Comparison of ENCODE assay signal across 1 fruit fly cellular context in the genomic region with DNA sequence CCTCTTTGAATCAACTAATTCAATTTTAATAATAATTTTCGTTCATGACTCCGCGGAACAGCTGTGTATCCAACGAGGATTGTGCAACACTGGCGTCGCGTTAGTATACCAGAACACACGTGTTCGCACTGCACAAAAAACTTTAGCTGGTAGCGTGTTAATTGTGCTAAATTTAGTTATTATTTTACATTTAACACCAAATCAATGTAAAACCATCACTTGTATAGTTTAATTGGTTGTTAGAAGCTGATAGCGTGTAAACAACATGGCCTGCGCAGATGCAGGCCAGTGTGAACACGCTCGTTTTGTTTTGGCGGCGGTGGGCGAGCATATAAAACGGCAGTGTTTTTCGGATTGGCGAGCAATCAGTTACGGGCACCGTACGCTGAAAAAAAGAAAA.
TF ChIP-seq lines count a peak whose summit lies in the region.

A gene (minus strand): TSS at position 93 of the 400 bp plus-strand sequence.
A gene (plus strand): TSS at position 335 of the 400 bp plus-strand sequence.

TF ChIP-seq in whole organism, embryonic, 481 proteins besides CTCF, POLR2A, EP300 and RAD21 (continued from another document and continues in another):
- peak; percentile 60 for TF ChIP-seq CG3995 (GFP tag; optimal IDR thresholded peaks at IDR 0.05; lab: Kevin White, UChicago)
- TF ChIP-seq CG14965 (GFP tag; optimal IDR thresholded peaks at IDR 0.05; lab: Kevin White, UChicago; ENCODE audit: borderline replicate concordance): no peak
- TF ChIP-seq CG9797 (GFP tag; optimal IDR thresholded peaks at IDR 0.05; lab: Kevin White, UChicago): peak; percentile 45
- TF ChIP-seq pfk (GFP tag; optimal IDR thresholded peaks at IDR 0.05; lab: Kevin White, UChicago): no peak
- no peak for TF ChIP-seq CG5180 (GFP tag; optimal IDR thresholded peaks at IDR 0.05; lab: Kevin White, UChicago)
- peak; percentile 36 for TF ChIP-seq btn (GFP tag; optimal IDR thresholded peaks at IDR 0.05; lab: Kevin White, UChicago)
- peak; percentile 57 for TF ChIP-seq CG12219 (GFP tag; optimal IDR thresholded peaks at IDR 0.05; lab: Kevin White, UChicago)
- TF ChIP-seq Elba2 (GFP tag; optimal IDR thresholded peaks at IDR 0.05; lab: Kevin White, UChicago): peak; percentile 68
- peak; percentile 65 for TF ChIP-seq D19B (GFP tag; optimal IDR thresholded peaks at IDR 0.05; lab: Kevin White, UChicago)
- TF ChIP-seq kay (GFP tag; optimal IDR thresholded peaks at IDR 0.05; lab: Kevin White, UChicago): peak; percentile 19
- peak; percentile 59; the same call in 1 of the 2 replicates for TF ChIP-seq gt (GFP tag; IDR thresholded peaks at IDR 0.05; lab: Robert Waterston, UW)
- TF ChIP-seq lbe (GFP tag; optimal IDR thresholded peaks at IDR 0.05; lab: Kevin White, UChicago): peak; percentile 60
- no peak for TF ChIP-seq vnd (GFP tag; IDR thresholded peaks at IDR 0.05; lab: Robert Waterston, UW; ENCODE audit: partially characterized antibody)
- TF ChIP-seq B-H1 (GFP tag; IDR thresholded peaks at IDR 0.05; lab: Robert Waterston, UW): peak; percentile 59
- TF ChIP-seq Atf-2 (GFP tag; optimal IDR thresholded peaks at IDR 0.05; lab: Kevin White, UChicago): peak; percentile 23
- TF ChIP-seq Gsc (GFP tag; IDR thresholded peaks at IDR 0.05; lab: Robert Waterston, UW): peak; percentile 37; the same call in 1 of the 2 replicates
- peak; percentile 71; the same call in 2 of the 3 replicates for TF ChIP-seq CG11456 (GFP tag; IDR thresholded peaks at IDR 0.05; lab: Robert Waterston, UW)
- peak; percentile 88 for TF ChIP-seq CG17186 (GFP tag; optimal IDR thresholded peaks at IDR 0.05; lab: Kevin White, UChicago)
- peak; percentile 65 for TF ChIP-seq Gug (GFP tag; IDR thresholded peaks at IDR 0.05; lab: Robert Waterston, UW)
- TF ChIP-seq Side (GFP tag; optimal IDR thresholded peaks at IDR 0.05; lab: Kevin White, UChicago): peak; percentile 52
- TF ChIP-seq NK7.1 (GFP tag; optimal IDR thresholded peaks at IDR 0.05; lab: Kevin White, UChicago): peak; percentile 45
- peak; percentile 56; the same call in 1 of the 2 replicates for TF ChIP-seq Taf1 (GFP tag; IDR thresholded peaks at IDR 0.05; lab: Robert Waterston, UW)
- TF ChIP-seq CG34376 (GFP tag; optimal IDR thresholded peaks at IDR 0.05; lab: Kevin White, UChicago): peak; percentile 42
- TF ChIP-seq Trl (optimal IDR thresholded peaks at IDR 0.05; lab: Kevin White, UChicago): no peak
- TF ChIP-seq Trl (GFP tag; optimal IDR thresholded peaks at IDR 0.05; lab: Kevin White, UChicago): peak; percentile 64
- peak; percentile 10 for TF ChIP-seq Antp (GFP tag; optimal IDR thresholded peaks at IDR 0.05; lab: Kevin White, UChicago)
- no peak for TF ChIP-seq hth (optimal IDR thresholded peaks at IDR 0.05; lab: Kevin White, UChicago)
- no peak for TF ChIP-seq CG8478 (optimal IDR thresholded peaks at IDR 0.05; lab: Kevin White, UChicago)
- peak; percentile 31 for TF ChIP-seq CG12071 (GFP tag; optimal IDR thresholded peaks at IDR 0.05; lab: Kevin White, UChicago)
- peak; percentile 47 for TF ChIP-seq CG11398 (GFP tag; optimal IDR thresholded peaks at IDR 0.05; lab: Kevin White, UChicago)
- peak; percentile 55 for TF ChIP-seq Usf (GFP tag; optimal IDR thresholded peaks at IDR 0.05; lab: Kevin White, UChicago)
- TF ChIP-seq CG7556 (GFP tag; optimal IDR thresholded peaks at IDR 0.05; lab: Kevin White, UChicago): peak; percentile 63
- no peak for TF ChIP-seq HmgD (GFP tag; optimal IDR thresholded peaks at IDR 0.05; lab: Kevin White, UChicago)
- no peak for TF ChIP-seq CG4707 (GFP tag; optimal IDR thresholded peaks at IDR 0.05; lab: Kevin White, UChicago)
- TF ChIP-seq CG18262 (tag; optimal IDR thresholded peaks at IDR 0.05; lab: Kevin White, UChicago): peak; percentile 86
- TF ChIP-seq CG10959 (GFP tag; IDR thresholded peaks at IDR 0.05; lab: Robert Waterston, UW): peak; percentile 63
- TF ChIP-seq CG18011 (GFP tag; optimal IDR thresholded peaks at IDR 0.05; lab: Kevin White, UChicago): peak; percentile 67
- TF ChIP-seq CG4730 (GFP tag; IDR thresholded peaks at IDR 0.05; lab: Robert Waterston, UW): peak; percentile 44
- TF ChIP-seq shn (GFP tag; optimal IDR thresholded peaks at IDR 0.05; lab: Kevin White, UChicago): peak; percentile 77
- peak; percentile 15 for TF ChIP-seq repo (GFP tag; optimal IDR thresholded peaks at IDR 0.05; lab: Kevin White, UChicago)
- TF ChIP-seq NC2α (GFP tag; optimal IDR thresholded peaks at IDR 0.05; lab: Kevin White, UChicago): no peak
- TF ChIP-seq Kr (GFP tag; optimal IDR thresholded peaks at IDR 0.05; lab: Kevin White, UChicago): no peak
- peak; percentile 44; the same call in 1 of the 3 replicates for TF ChIP-seq CG16813 (GFP tag; IDR thresholded peaks at IDR 0.05; lab: Robert Waterston, UW; ENCODE audit: partially characterized antibody)
- TF ChIP-seq CG3838 (GFP tag; optimal IDR thresholded peaks at IDR 0.05; lab: Kevin White, UChicago): no peak
- TF ChIP-seq CG10274 (GFP tag; optimal IDR thresholded peaks at IDR 0.05; lab: Kevin White, UChicago): peak; percentile 32
- TF ChIP-seq CG10462 (GFP tag; optimal IDR thresholded peaks at IDR 0.05; lab: Kevin White, UChicago): no peak
- TF ChIP-seq cwo (GFP tag; optimal IDR thresholded peaks at IDR 0.05; lab: Kevin White, UChicago): peak; percentile 50
- peak; percentile 79 for TF ChIP-seq CG18476 (GFP tag; optimal IDR thresholded peaks at IDR 0.05; lab: Kevin White, UChicago)
- TF ChIP-seq vvl (GFP tag; IDR thresholded peaks at IDR 0.05; lab: Robert Waterston, UW): peak; percentile 82
- peak; percentile 74 for TF ChIP-seq jumu (GFP tag; optimal IDR thresholded peaks at IDR 0.05; lab: Kevin White, UChicago)
- peak; percentile 74 for TF ChIP-seq CG3281 (GFP tag; optimal IDR thresholded peaks at IDR 0.05; lab: Kevin White, UChicago)
- peak; percentile 77 for TF ChIP-seq CG17829 (tag; optimal IDR thresholded peaks at IDR 0.05; lab: Kevin White, UChicago)
- peak; percentile 94 for TF ChIP-seq stwl (tag; optimal IDR thresholded peaks at IDR 0.05; lab: Kevin White, UChicago)
- TF ChIP-seq nerfin-1 (tag; optimal IDR thresholded peaks at IDR 0.05; lab: Kevin White, UChicago): peak; percentile 48
- TF ChIP-seq CG17912 (GFP tag; optimal IDR thresholded peaks at IDR 0.05; lab: Kevin White, UChicago): peak; percentile 16
- TF ChIP-seq fd64A (GFP tag; optimal IDR thresholded peaks at IDR 0.05; lab: Kevin White, UChicago): peak; percentile 33
- peak; percentile 80 for TF ChIP-seq grau (tag; optimal IDR thresholded peaks at IDR 0.05; lab: Kevin White, UChicago)
- peak; percentile 75 for TF ChIP-seq H15 (GFP tag; IDR thresholded peaks at IDR 0.05; lab: Robert Waterston, UW)
- no peak for TF ChIP-seq gcm2 (GFP tag; optimal IDR thresholded peaks at IDR 0.05; lab: Kevin White, UChicago)
- TF ChIP-seq CG7786 (GFP tag; optimal IDR thresholded peaks at IDR 0.05; lab: Kevin White, UChicago): peak; percentile 72
- peak; percentile 16 for TF ChIP-seq CG3163 (GFP tag; optimal IDR thresholded peaks at IDR 0.05; lab: Kevin White, UChicago)
- TF ChIP-seq CG10147 (GFP tag; optimal IDR thresholded peaks at IDR 0.05; lab: Kevin White, UChicago): peak; percentile 66
- TF ChIP-seq CG12391 (tag; optimal IDR thresholded peaks at IDR 0.05; lab: Kevin White, UChicago): peak; percentile 83
- peak; percentile 36 for TF ChIP-seq CG6683 (GFP tag; optimal IDR thresholded peaks at IDR 0.05; lab: Kevin White, UChicago)
- peak; percentile 78 for TF ChIP-seq CG14441 (GFP tag; IDR thresholded peaks at IDR 0.05; lab: Robert Waterston, UW)
- TF ChIP-seq Dll (GFP tag; IDR thresholded peaks at IDR 0.05; lab: Robert Waterston, UW; ENCODE audit: partially characterized antibody): peak; percentile 46; the same call in 1 of the 4 replicates
- TF ChIP-seq zfh2 (GFP tag; optimal IDR thresholded peaks at IDR 0.05; lab: Kevin White, UChicago): peak; percentile 73
- no peak for TF ChIP-seq crol (GFP tag; IDR thresholded peaks at IDR 0.05; lab: Robert Waterston, UW)
- peak; percentile 40 for TF ChIP-seq p53 (GFP tag; optimal IDR thresholded peaks at IDR 0.05; lab: Kevin White, UChicago)
- peak; percentile 87 for TF ChIP-seq CG2120 (GFP tag; optimal IDR thresholded peaks at IDR 0.05; lab: Kevin White, UChicago)
- TF ChIP-seq NC2β (GFP tag; optimal IDR thresholded peaks at IDR 0.05; lab: Kevin White, UChicago): peak; percentile 44
- TF ChIP-seq Hsf (GFP tag; optimal IDR thresholded peaks at IDR 0.05; lab: Kevin White, UChicago): peak; percentile 70
- peak; percentile 66 for TF ChIP-seq CG16815 (GFP tag; optimal IDR thresholded peaks at IDR 0.05; lab: Kevin White, UChicago)
- peak; percentile 55 to 61 for TF ChIP-seq chif (GFP tag; optimal IDR thresholded peaks at IDR 0.05; lab: Kevin White, UChicago)
- TF ChIP-seq CG10366 (GFP tag; IDR thresholded peaks at IDR 0.05; lab: Robert Waterston, UW): peak; percentile 76
- TF ChIP-seq sima (GFP tag; optimal IDR thresholded peaks at IDR 0.05; lab: Kevin White, UChicago): no peak
- no peak for TF ChIP-seq CG13894 (tag; optimal IDR thresholded peaks at IDR 0.05; lab: Kevin White, UChicago)
- TF ChIP-seq lov (optimal IDR thresholded peaks at IDR 0.05; lab: Kevin White, UChicago): no peak
- TF ChIP-seq lov (GFP tag; IDR thresholded peaks at IDR 0.05; lab: Robert Waterston, UW): peak; percentile 63; the same call in 1 of the 3 replicates
- peak; percentile 66 for TF ChIP-seq CG14667 (GFP tag; IDR thresholded peaks at IDR 0.05; lab: Robert Waterston, UW)
- no peak for TF ChIP-seq eve (GFP tag; optimal IDR thresholded peaks at IDR 0.05; lab: Kevin White, UChicago)
- TF ChIP-seq Fer2 (tag; optimal IDR thresholded peaks at IDR 0.05; lab: Kevin White, UChicago): peak; percentile 53
- no peak; the same call in 1 of the 2 replicates for TF ChIP-seq CG31441 (GFP tag; IDR thresholded peaks at IDR 0.05; lab: Robert Waterston, UW)
- peak; percentile 21 for TF ChIP-seq emc (GFP tag; optimal IDR thresholded peaks at IDR 0.05; lab: Kevin White, UChicago)
- TF ChIP-seq Adf1 (GFP tag; IDR thresholded peaks at IDR 0.05; lab: Robert Waterston, UW): peak; percentile 48; the same call in 1 of the 2 replicates
- peak; percentile 40 for TF ChIP-seq gcm (GFP tag; optimal IDR thresholded peaks at IDR 0.05; lab: Kevin White, UChicago)
- TF ChIP-seq Mad (GFP tag; optimal IDR thresholded peaks at IDR 0.05; lab: Kevin White, UChicago): peak; percentile 70
- TF ChIP-seq CG15269 (tag; optimal IDR thresholded peaks at IDR 0.05; lab: Kevin White, UChicago): peak; percentile 76
- peak; percentile 75 for TF ChIP-seq ewg (GFP tag; optimal IDR thresholded peaks at IDR 0.05; lab: Kevin White, UChicago)
- 0 out of 3 replicates have a peak, but pooled peaks have one; percentile 14 for TF ChIP-seq gce (GFP tag; IDR thresholded peaks at IDR 0.05; lab: Robert Waterston, UW)
- TF ChIP-seq CG3407 (GFP tag; optimal IDR thresholded peaks at IDR 0.05; lab: Kevin White, UChicago): peak; percentile 48
- peak; percentile 71 for TF ChIP-seq CG18619 (GFP tag; optimal IDR thresholded peaks at IDR 0.05; lab: Kevin White, UChicago)
- peak; percentile 33; the same call in 1 of the 2 replicates for TF ChIP-seq ham (GFP tag; IDR thresholded peaks at IDR 0.05; lab: Robert Waterston, UW)
- TF ChIP-seq Ada2b (GFP tag; IDR thresholded peaks at IDR 0.05; lab: Robert Waterston, UW): peak; percentile 65
- TF ChIP-seq zf30C (GFP tag; optimal IDR thresholded peaks at IDR 0.05; lab: Kevin White, UChicago): no peak
- peak; percentile 73 for TF ChIP-seq Nf-YC (tag; optimal IDR thresholded peaks at IDR 0.05; lab: Kevin White, UChicago)
- peak; percentile 78 for TF ChIP-seq HLH54F (GFP tag; optimal IDR thresholded peaks at IDR 0.05; lab: Kevin White, UChicago)
- no peak for TF ChIP-seq sqz (GFP tag; optimal IDR thresholded peaks at IDR 0.05; lab: Kevin White, UChicago)
- TF ChIP-seq Hand (GFP tag; optimal IDR thresholded peaks at IDR 0.05; lab: Kevin White, UChicago): peak; percentile 33
- TF ChIP-seq schlank (tag; optimal IDR thresholded peaks at IDR 0.05; lab: Kevin White, UChicago): peak; percentile 56
- peak; percentile 72 for TF ChIP-seq CG14050 (GFP tag; IDR thresholded peaks at IDR 0.05; lab: Robert Waterston, UW)
- TF ChIP-seq Atf6 (GFP tag; IDR thresholded peaks at IDR 0.05; lab: Robert Waterston, UW): peak; percentile 73
- TF ChIP-seq disco-r (GFP tag; optimal IDR thresholded peaks at IDR 0.05; lab: Kevin White, UChicago): peak; percentile 31
- TF ChIP-seq Hmr (GFP tag; optimal IDR thresholded peaks at IDR 0.05; lab: Kevin White, UChicago): no peak
- TF ChIP-seq ci (GFP tag; IDR thresholded peaks at IDR 0.05; lab: Robert Waterston, UW): peak; percentile 81
- peak; percentile 81 for TF ChIP-seq Dbx (GFP tag; IDR thresholded peaks at IDR 0.05; lab: Robert Waterston, UW)
- TF ChIP-seq Abd-B (GFP tag; optimal IDR thresholded peaks at IDR 0.05; lab: Kevin White, UChicago): peak; percentile 72
- peak; percentile 72 for TF ChIP-seq CG10209 (GFP tag; optimal IDR thresholded peaks at IDR 0.05; lab: Kevin White, UChicago)
- TF ChIP-seq fd3F (GFP tag; optimal IDR thresholded peaks at IDR 0.05; lab: Kevin White, UChicago): peak; percentile 66
- peak; percentile 53 for TF ChIP-seq CG8089 (GFP tag; optimal IDR thresholded peaks at IDR 0.05; lab: Kevin White, UChicago)
- TF ChIP-seq CG12236 (GFP tag; optimal IDR thresholded peaks at IDR 0.05; lab: Kevin White, UChicago): peak; percentile 11
- TF ChIP-seq CG7372 (GFP tag; IDR thresholded peaks at IDR 0.05; lab: Robert Waterston, UW): peak; percentile 78
- TF ChIP-seq CG11695 (GFP tag; IDR thresholded peaks at IDR 0.05; lab: Robert Waterston, UW): peak; percentile 72; the same call in 2 of the 3 replicates
- peak; percentile 44; the same call in 1 of the 2 replicates for TF ChIP-seq chm (GFP tag; IDR thresholded peaks at IDR 0.05; lab: Robert Waterston, UW)
- peak; percentile 28 for TF ChIP-seq CG7928 (GFP tag; optimal IDR thresholded peaks at IDR 0.05; lab: Kevin White, UChicago)
- peak; percentile 80 for TF ChIP-seq NfI (GFP tag; optimal IDR thresholded peaks at IDR 0.05; lab: Kevin White, UChicago)
- peak; percentile 14 for TF ChIP-seq CG12744 (GFP tag; optimal IDR thresholded peaks at IDR 0.05; lab: Kevin White, UChicago)
- TF ChIP-seq CG1647 (GFP tag; optimal IDR thresholded peaks at IDR 0.05; lab: Kevin White, UChicago): peak; percentile 62
- peak; percentile 82 for TF ChIP-seq CG2712 (tag; optimal IDR thresholded peaks at IDR 0.05; lab: Kevin White, UChicago)
- peak; percentile 67 for TF ChIP-seq Max (GFP tag; optimal IDR thresholded peaks at IDR 0.05; lab: Kevin White, UChicago)
- TF ChIP-seq CG32772 (GFP tag; IDR thresholded peaks at IDR 0.05; lab: Robert Waterston, UW): peak; percentile 61
- peak; percentile 82 for TF ChIP-seq CoRest (tag; optimal IDR thresholded peaks at IDR 0.05; lab: Kevin White, UChicago)
- no peak for TF ChIP-seq CG10431 (GFP tag; optimal IDR thresholded peaks at IDR 0.05; lab: Kevin White, UChicago)
- peak; percentile 68 for TF ChIP-seq nom (GFP tag; optimal IDR thresholded peaks at IDR 0.05; lab: Kevin White, UChicago)
